Fruit fly (Drosophila melanogaster) whole organism, wandering third instar larva: ENCODE results near the gene MSAmiP.

Experiments
- Abd-B ChIP-seq: fragments of >200 bp; optimal IDR thresholded peaks from 2 replicates; lab custom pipeline; 2017; ENCODE audit warnings: missing biosample characterization, missing genetic modification characterization
- Myc ChIP-seq: fragments of >200 bp; optimal IDR thresholded peaks from 2 replicates; lab custom pipeline; 2017
- h ChIP-seq: fragments of 200-800 bp; sonication (Bioruptor generic); optimal IDR thresholded peaks from 3 replicates; lab custom pipeline; 2016; ENCODE audit warnings: missing biosample characterization, mild to moderate bottlenecking, missing genetic modification characterization
- psq ChIP-seq: fragments of 200-800 bp; sonication (Bioruptor generic); optimal IDR thresholded peaks from 3 replicates; lab custom pipeline; 2017; ENCODE audit warnings: missing biosample characterization, mild to moderate bottlenecking, missing genetic modification characterization, moderate library complexity
- sv ChIP-seq: fragments of 200-800 bp; sonication (Bioruptor generic); optimal IDR thresholded peaks from 3 replicates; lab custom pipeline; 2016; ENCODE audit warnings: missing biosample characterization, missing genetic modification characterization
- usp ChIP-seq: fragments of >200 bp; optimal IDR thresholded peaks from 2 replicates; lab custom pipeline; 2017; ENCODE audit warnings: missing biosample characterization, missing genetic modification characterization
- woc ChIP-seq: sonication (Bioruptor generic); optimal IDR thresholded peaks from 2 replicates; lab custom pipeline; 2016; ENCODE audit warnings: missing biosample characterization, mild to moderate bottlenecking, missing genetic modification characterization

DNA sequence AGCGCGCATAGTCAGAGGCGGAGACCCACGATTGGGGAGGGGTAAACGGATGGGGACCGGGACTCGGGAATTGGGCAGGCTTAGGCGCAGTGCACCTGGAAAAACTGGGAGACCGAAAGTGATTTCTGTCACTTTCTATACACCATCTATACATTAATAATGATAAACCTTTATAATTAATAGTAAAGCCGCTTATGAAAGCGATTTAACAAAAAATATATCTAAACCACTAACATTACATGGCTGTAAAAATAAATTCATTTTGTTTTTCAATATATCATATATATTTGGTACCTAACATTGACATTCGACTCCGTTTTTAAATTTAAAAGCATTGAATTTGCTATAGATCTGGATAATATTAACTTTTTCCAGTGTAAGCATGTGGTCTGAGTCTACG, 95.1 kb downstream of the MSAmiP start:
- no peak for TF ChIP-seq usp (GFP tag; lab: Kevin White, UChicago)
- no peak for TF ChIP-seq woc (GFP tag; lab: Kevin White, UChicago)
- TF ChIP-seq psq (GFP tag; lab: Kevin White, UChicago): no peak
- no peak for TF ChIP-seq Myc (lab: Kevin White, UChicago)
- no peak for TF ChIP-seq h (GFP tag; lab: Kevin White, UChicago)
- TF ChIP-seq sv (GFP tag; lab: Kevin White, UChicago): no peak
- no peak for TF ChIP-seq Abd-B (GFP tag; lab: Kevin White, UChicago)
